Worm (Caenorhabditis elegans): Measurements from ENCODE around the gene mpst-7.

- no peak for TF ChIP-seq nhr-237 (tag; optimal IDR thresholded peaks at IDR 0.05)
- no peak for TF ChIP-seq nhr-77 (tag; optimal IDR thresholded peaks at IDR 0.05)
- TF ChIP-seq skn-1 (tag; optimal IDR thresholded peaks at IDR 0.05): no peak
- no peak for TF ChIP-seq lin-13 (GFP tag; optimal IDR thresholded peaks at IDR 0.05)
These were observed 38.6 kb downstream of the mpst-7 start, which contains the start of gene dhrs-4 for ce11 chrV:12922308-12922707.
